Fruit fly (Drosophila melanogaster) S2 (cell line): ENCODE measurements around the gene Sh.

Experiments
- CG8478 ChIP-seq: fragments of >200 bp; optimal IDR thresholded peaks from 2 replicates; lab custom pipeline; 2018
- CTCF ChIP-seq, 2 experiments: fragments of >200 bp; optimal IDR thresholded peaks; 2 replicates each; lab custom pipeline; 2018

- TF ChIP-seq CTCF (optimal IDR thresholded peaks at IDR 0.05; lab: Kevin White, UChicago) = no peak
- TF ChIP-seq CG8478 (lab: Kevin White, UChicago) = no peak
Observed at dm6 chrX:18094747-18095352, 31.8 kb upstream of the Sh start.
